Worm (Caenorhabditis elegans) whole organism, L3 larva: Measurements from ENCODE around the gene scl-13.
A peak's percentile ranks its signal among the peaks of the same experiment; 100 is the strongest.

Experiments used
- R02D3.7 ChIP-seq: fragments of 150-350 bp; optimal IDR thresholded peaks from 2 replicates; lab custom pipeline; 2014; ENCODE audit warnings: missing biosample characterization, missing genetic modification characterization
- ZK546.5 ChIP-seq: sonication (generic microtip); optimal IDR thresholded peaks from 2 replicates; lab custom pipeline; 2017; ENCODE audit warnings: missing biosample characterization, missing genetic modification characterization
- aly-2 ChIP-seq: fragments of 150-350 bp; optimal IDR thresholded peaks from 2 replicates; lab custom pipeline; 2014; ENCODE audit warnings: missing biosample characterization, missing genetic modification characterization
- ama-1 ChIP-seq: fragments of 150-350 bp; optimal IDR thresholded peaks from 2 replicates; lab custom pipeline; 2018
- ceh-16 ChIP-seq: sonication (generic microtip); optimal IDR thresholded peaks from 2 replicates; lab custom pipeline; 2017; ENCODE audit warnings: missing biosample characterization, missing genetic modification characterization
- ceh-82 ChIP-seq: fragments of 150-350 bp; optimal IDR thresholded peaks from 2 replicates; lab custom pipeline; 2014; ENCODE audit warnings: missing biosample characterization, missing genetic modification characterization
- ceh-9 ChIP-seq: sonication (generic microtip); optimal IDR thresholded peaks from 2 replicates; lab custom pipeline; 2018; ENCODE audit warnings: missing biosample characterization, missing genetic modification characterization
- daf-12 ChIP-seq: fragments of 150-350 bp; optimal IDR thresholded peaks from 2 replicates; lab custom pipeline; 2014; ENCODE audit warnings: missing biosample characterization, missing genetic modification reagents, missing genetic modification characterization
- egl-5 ChIP-seq: fragments of 150-350 bp; optimal IDR thresholded peaks from 2 replicates; lab custom pipeline; 2017; ENCODE audit warnings: missing biosample characterization, missing genetic modification reagents, missing genetic modification characterization, inconsistent platforms
- elt-2 ChIP-seq: sonication (generic microtip); optimal IDR thresholded peaks from 2 replicates; lab custom pipeline; 2016; ENCODE audit warnings: missing genetic modification reagents, mild to moderate bottlenecking, missing genetic modification characterization, missing compliant biosample characterization
- elt-3 ChIP-seq, 3 experiments: fragments of 150-350 bp in 1 of 3; sonication (generic microtip) in 2 of 3; optimal IDR thresholded peaks; 2 replicates in 2 of 3; 4 replicates in 1 of 3; lab custom pipeline; 2014 to 2017; ENCODE audit warnings: missing biosample characterization in 3 of 3, missing genetic modification characterization in 3 of 3
- eor-1 ChIP-seq, 2 experiments: fragments of 150-350 bp; optimal IDR thresholded peaks; 2 replicates each; lab custom pipeline; 2014 to 2018; ENCODE audit warnings: missing biosample characterization in 2 of 2, missing genetic modification characterization in 2 of 2
- fkh-10 ChIP-seq: sonication (generic microtip); optimal IDR thresholded peaks from 2 replicates; lab custom pipeline; 2017; ENCODE audit warnings: missing biosample characterization, missing genetic modification reagents, missing genetic modification characterization
- fkh-2 ChIP-seq: fragments of 150-350 bp; optimal IDR thresholded peaks from 2 replicates; lab custom pipeline; 2014; ENCODE audit warnings: missing biosample characterization, missing genetic modification reagents, missing genetic modification characterization
- fos-1 ChIP-seq: fragments of 150-350 bp; optimal IDR thresholded peaks from 2 replicates; lab custom pipeline; 2014; ENCODE audit warnings: missing biosample characterization, missing genetic modification characterization
- hmg-11 ChIP-seq: sonication (generic microtip); optimal IDR thresholded peaks from 2 replicates; lab custom pipeline; 2016; ENCODE audit warnings: missing genetic modification characterization, missing compliant biosample characterization
- lin-15B ChIP-seq: fragments of 150-350 bp; optimal IDR thresholded peaks from 2 replicates; lab custom pipeline; 2014; ENCODE audit warnings: missing biosample characterization, missing genetic modification characterization
- lsy-12 ChIP-seq: sonication (generic microtip); optimal IDR thresholded peaks from 2 replicates; lab custom pipeline; 2016; ENCODE audit warnings: mild to moderate bottlenecking, missing genetic modification characterization, missing compliant biosample characterization
- mdl-1 ChIP-seq: fragments of 150-350 bp; optimal IDR thresholded peaks from 2 replicates; lab custom pipeline; 2014; ENCODE audit warnings: missing biosample characterization, missing genetic modification characterization
- nhr-11 ChIP-seq: fragments of 150-350 bp; optimal IDR thresholded peaks from 2 replicates; lab custom pipeline; 2014; ENCODE audit warnings: missing biosample characterization, missing genetic modification characterization
- nhr-12 ChIP-seq: fragments of 150-350 bp; optimal IDR thresholded peaks from 2 replicates; lab custom pipeline; 2014; ENCODE audit warnings: missing biosample characterization, missing genetic modification characterization
- nhr-23 ChIP-seq: fragments of 150-350 bp; optimal IDR thresholded peaks from 2 replicates; lab custom pipeline; 2014; ENCODE audit warnings: missing biosample characterization, missing genetic modification reagents, missing genetic modification characterization
- nhr-237 ChIP-seq: fragments of 150-350 bp; optimal IDR thresholded peaks from 2 replicates; lab custom pipeline; 2014; ENCODE audit warnings: missing biosample characterization, missing genetic modification characterization
- nhr-25 ChIP-seq: sonication (generic microtip); optimal IDR thresholded peaks from 2 replicates; lab custom pipeline; 2017; ENCODE audit warnings: missing biosample characterization, missing genetic modification characterization
- nhr-43 ChIP-seq: sonication (generic microtip); optimal IDR thresholded peaks from 2 replicates; lab custom pipeline; 2016; ENCODE audit warnings: mild to moderate bottlenecking, missing genetic modification characterization, missing compliant biosample characterization; ENCODE audit not compliant: poor library complexity, severe bottlenecking
- nhr-67 ChIP-seq: fragments of 150-350 bp; optimal IDR thresholded peaks from 2 replicates; lab custom pipeline; 2014; ENCODE audit warnings: missing biosample characterization, missing genetic modification characterization
- nhr-77 ChIP-seq: fragments of 150-350 bp; optimal IDR thresholded peaks from 2 replicates; lab custom pipeline; 2014; ENCODE audit warnings: missing biosample characterization, missing genetic modification characterization
- pha-4 ChIP-seq: fragments of 150-350 bp; optimal IDR thresholded peaks from 2 replicates; lab custom pipeline; 2014; ENCODE audit warnings: missing biosample characterization, missing genetic modification reagents, missing genetic modification characterization
- pqm-1 ChIP-seq: fragments of 150-350 bp; optimal IDR thresholded peaks from 2 replicates; lab custom pipeline; 2017; ENCODE audit warnings: missing biosample characterization, missing genetic modification characterization, inconsistent platforms
- sea-2 ChIP-seq: fragments of 150-350 bp; sonication (generic microtip); optimal IDR thresholded peaks from 4 replicates; lab custom pipeline; 2014; ENCODE audit warnings: missing biosample characterization, missing genetic modification reagents, missing genetic modification characterization
- skn-1 ChIP-seq: fragments of 150-350 bp; optimal IDR thresholded peaks from 2 replicates; lab custom pipeline; 2014; ENCODE audit warnings: missing biosample characterization, missing genetic modification characterization
- snpc-4 ChIP-seq: fragments of 150-350 bp; optimal IDR thresholded peaks from 2 replicates; lab custom pipeline; 2014; ENCODE audit warnings: missing biosample characterization, missing genetic modification characterization
- tbx-2 ChIP-seq: sonication (generic microtip); optimal IDR thresholded peaks from 2 replicates; lab custom pipeline; 2016; ENCODE audit warnings: mild to moderate bottlenecking, missing genetic modification characterization, missing compliant biosample characterization
- unc-39 ChIP-seq: sonication (generic microtip); optimal IDR thresholded peaks from 4 replicates; lab custom pipeline; 2017; ENCODE audit warnings: missing biosample characterization, missing genetic modification characterization
- zag-1 ChIP-seq: fragments of 150-350 bp; optimal IDR thresholded peaks from 2 replicates; lab custom pipeline; 2014; ENCODE audit warnings: missing biosample characterization, missing genetic modification characterization
- ztf-11 ChIP-seq: fragments of 150-350 bp; optimal IDR thresholded peaks from 2 replicates; lab custom pipeline; 2014; ENCODE audit warnings: missing biosample characterization, missing genetic modification characterization
- ztf-4 ChIP-seq: fragments of 150-350 bp; optimal IDR thresholded peaks from 2 replicates; lab custom pipeline; 2014; ENCODE audit warnings: missing biosample characterization, missing genetic modification characterization

The scl-13 gene

ce11 chrV:3790424-3790823 lies 21.0 kb downstream of the scl-13 start:
- TF ChIP-seq nhr-43, result no peak
- no peak for TF ChIP-seq nhr-67 (tag; lab: Kevin White, UChicago)
- no peak for TF ChIP-seq aly-2
- TF ChIP-seq nhr-12 (tag; lab: Kevin White, UChicago), result no peak
- TF ChIP-seq nhr-23 (tag; lab: Kevin White, UChicago), result no peak
- no peak for TF ChIP-seq daf-12 (tag; lab: Kevin White, UChicago)
- TF ChIP-seq ceh-82 (tag; lab: Kevin White, UChicago), result no peak
- no peak for TF ChIP-seq ZK546.5 (tag; lab: Kevin White, UChicago)
- no peak for TF ChIP-seq fkh-10 (GFP tag; lab: Kevin White, UChicago)
- no peak for TF ChIP-seq nhr-77
- no peak for TF ChIP-seq fkh-2 (tag; lab: Kevin White, UChicago)

ce11 chrV:3789770-3790169 lies 21.7 kb downstream of the scl-13 start, which contains the start of gene R08F11.7:
Gene R08F11.7 (plus strand): TSS chrV:3790070.
- no peak for TF ChIP-seq pqm-1 (tag; lab: Kevin White, UChicago)
- TF ChIP-seq pha-4 (tag; lab: Kevin White, UChicago), result no peak
- TF ChIP-seq elt-3 (tag; optimal IDR thresholded peaks at IDR 0.05; lab: Kevin White, UChicago), result no peak
- no peak for TF ChIP-seq nhr-43
- TF ChIP-seq aly-2, result no peak
- no peak for TF ChIP-seq ceh-16
- no peak for TF ChIP-seq ceh-82 (tag; lab: Kevin White, UChicago)
- TF ChIP-seq nhr-25 (tag; lab: Kevin White, UChicago), result no peak
- TF ChIP-seq ZK546.5 (tag; lab: Kevin White, UChicago), result no peak
- TF ChIP-seq fkh-10 (GFP tag; lab: Kevin White, UChicago), result no peak
- no peak for TF ChIP-seq egl-5 (tag; lab: Kevin White, UChicago)
- TF ChIP-seq ama-1 (lab: Kevin White, UChicago), result no peak
- no peak for TF ChIP-seq lin-15B (tag; lab: Kevin White, UChicago)
- TF ChIP-seq ztf-11 (tag; lab: Kevin White, UChicago), result no peak
- no peak for TF ChIP-seq eor-1 (tag; optimal IDR thresholded peaks at IDR 0.05; lab: Kevin White, UChicago)
- TF ChIP-seq tbx-2 (tag; lab: Kevin White, UChicago), result no peak
- TF ChIP-seq hmg-11, result no peak
- TF ChIP-seq R02D3.7 (tag; lab: Kevin White, UChicago), result no peak
- TF ChIP-seq nhr-23 (tag; lab: Kevin White, UChicago), result no peak
- TF ChIP-seq snpc-4 (tag; lab: Kevin White, UChicago), result no peak

DNA sequence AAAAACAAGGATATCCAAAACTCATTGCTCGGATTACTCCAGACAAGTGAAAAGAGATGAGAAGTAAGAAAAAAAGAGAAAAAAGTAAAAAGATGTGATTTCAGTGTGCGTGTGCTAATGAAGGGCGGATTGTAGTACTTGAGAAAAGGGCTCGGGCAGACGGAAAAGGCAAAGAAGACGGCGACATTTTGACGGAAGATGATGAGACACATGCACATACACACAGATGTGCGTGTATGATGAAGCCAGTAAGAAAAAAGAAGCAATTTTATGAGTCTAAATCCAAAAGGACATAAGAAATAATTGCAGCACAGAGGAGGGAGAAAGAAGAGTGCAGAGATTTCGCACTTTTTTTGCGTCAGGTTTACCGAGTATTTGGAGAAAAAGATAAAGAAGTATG lies 22.9 kb downstream of the scl-13 start:
- TF ChIP-seq tbx-2 (tag; lab: Kevin White, UChicago), result no peak
- TF ChIP-seq fkh-10 (GFP tag; lab: Kevin White, UChicago), result peak; percentile 22
- no peak for TF ChIP-seq nhr-237
- no peak for TF ChIP-seq lsy-12 (tag; lab: Kevin White, UChicago)
- TF ChIP-seq sea-2 (GFP tag; lab: Kevin White, UChicago), result no peak
- no peak for TF ChIP-seq ztf-11 (tag; lab: Kevin White, UChicago)
- no peak for TF ChIP-seq fkh-2 (tag; lab: Kevin White, UChicago)
- no peak for TF ChIP-seq ceh-9
- TF ChIP-seq hmg-11, result no peak
- TF ChIP-seq, all 47 proteins: peak for 1

DNA sequence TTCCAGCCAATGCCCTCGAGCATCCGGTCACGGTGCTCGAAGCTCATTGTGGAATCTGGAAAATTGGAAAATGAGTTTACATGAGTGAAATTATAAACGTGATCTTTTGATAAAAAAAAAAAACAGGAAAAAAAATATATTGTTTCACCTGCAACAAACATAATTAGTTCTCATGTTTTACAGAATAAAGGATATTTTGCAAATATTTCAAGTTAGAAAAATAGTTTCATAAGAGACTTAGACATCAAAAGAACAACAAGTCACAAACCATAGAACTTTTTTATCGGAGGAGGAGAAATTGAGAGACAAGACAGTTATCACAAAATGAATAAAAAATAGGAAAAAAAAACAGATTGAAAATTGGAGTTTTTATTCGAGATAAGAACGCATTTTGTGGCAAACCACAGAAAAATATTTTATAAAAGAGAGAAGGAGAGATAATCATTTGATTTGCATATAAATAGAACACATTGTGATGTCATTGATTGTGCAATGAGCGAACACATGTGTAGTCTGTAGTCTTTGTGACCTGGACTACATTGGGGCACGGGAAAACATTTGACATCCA lies 27.2 kb downstream of the scl-13 start, which contains the start of gene R08F11.1:
Gene R08F11.1, minus strand, starts transcription at position 51 of the 568 bp plus-strand sequence.
- TF ChIP-seq lin-15B (tag; lab: Kevin White, UChicago) (no peak), elt-2 (tag; lab: Kevin White, UChicago) (peak; percentile 92), nhr-23 (tag; lab: Kevin White, UChicago) (no peak), nhr-25 (tag; lab: Kevin White, UChicago) (no peak), snpc-4 (tag; lab: Kevin White, UChicago) (no peak), mdl-1 (tag; lab: Kevin White, UChicago) (no peak), aly-2 (no peak), eor-1 (tag; optimal IDR thresholded peaks at IDR 0.05; lab: Kevin White, UChicago) (no peak), daf-12 (tag; lab: Kevin White, UChicago) (no peak), nhr-12 (tag; lab: Kevin White, UChicago) (no peak), zag-1 (tag; lab: Kevin White, UChicago) (no peak), pqm-1 (tag; lab: Kevin White, UChicago) (peak; percentile 42), nhr-11 (tag; lab: Kevin White, UChicago) (no peak), skn-1 (tag; lab: Kevin White, UChicago) (no peak), fos-1 (tag; lab: Kevin White, UChicago) (no peak), sea-2 (GFP tag; lab: Kevin White, UChicago) (no peak), lsy-12 (tag; lab: Kevin White, UChicago) (no peak), nhr-77 (no peak), pha-4 (tag; lab: Kevin White, UChicago) (peak; percentile 18), unc-39 (no peak), ztf-4 (no peak), ztf-11 (tag; lab: Kevin White, UChicago) (no peak)
